Worm (Caenorhabditis elegans) whole organism, L4 larva: ENCODE data around the gene R08A2.9.

ENCODE experiments used
- F10B5.3 ChIP-seq: sonication (generic microtip); optimal IDR thresholded peaks from 2 replicates; lab custom pipeline; 2016; ENCODE audit warnings: mild to moderate bottlenecking, missing genetic modification characterization, missing compliant biosample characterization
- F26F4.8 ChIP-seq: fragments of 200-800 bp; sonication (Bioruptor generic); conservative IDR thresholded peaks from 2 replicates; pipeline ENCODE4 v1.3.6; 2022; ENCODE audit warnings: missing genetic modification characterization, missing compliant biosample characterization
- F49E8.2 ChIP-seq: sonication (generic microtip); optimal IDR thresholded peaks from 2 replicates; lab custom pipeline; 2016; ENCODE audit warnings: missing compliant biosample characterization, mild to moderate bottlenecking, missing genetic modification characterization, borderline replicate concordance
- T20F7.1 ChIP-seq: fragments of 200-800 bp; sonication (Bioruptor generic); optimal IDR thresholded peaks from 2 replicates; lab custom pipeline; 2018; ENCODE audit warnings: mild to moderate bottlenecking, missing genetic modification characterization, missing compliant biosample characterization
- T26A8.4 ChIP-seq: fragments of 200-800 bp; sonication (Bioruptor generic); IDR thresholded peaks from 2 replicates; pipeline ENCODE4 v1.3.6; 2022; ENCODE audit warnings: missing genetic modification characterization, missing compliant biosample characterization
- Y75B8A.6 ChIP-seq: fragments of 200-800 bp; sonication (Bioruptor generic); IDR thresholded peaks from 2 replicates; pipeline ENCODE4 v1.3.6; 2022; ENCODE audit warnings: missing genetic modification reagents, missing genetic modification characterization, missing compliant biosample characterization
- aha-1 ChIP-seq: fragments of 150-350 bp; peaks from one replicate; lab custom pipeline; 2014; ENCODE audit warnings: missing biosample characterization, missing genetic modification characterization
- aly-2 ChIP-seq: sonication (generic microtip); optimal IDR thresholded peaks from 2 replicates; lab custom pipeline; 2018; ENCODE audit warnings: missing biosample characterization, missing genetic modification characterization
- ceh-28 ChIP-seq: fragments of 150-350 bp; optimal IDR thresholded peaks from 2 replicates; lab custom pipeline; 2014; ENCODE audit warnings: missing biosample characterization, missing genetic modification reagents, missing genetic modification characterization
- ceh-32 ChIP-seq: sonication (generic microtip); optimal IDR thresholded peaks from 2 replicates; lab custom pipeline; 2016; ENCODE audit warnings: mild to moderate bottlenecking, missing genetic modification characterization, missing compliant biosample characterization; ENCODE audit not compliant: poor library complexity
- ceh-44 ChIP-seq: fragments of 200-800 bp; sonication (Bioruptor generic); IDR thresholded peaks from 2 replicates; pipeline ENCODE4 v1.3.6; 2022; ENCODE audit warnings: missing genetic modification reagents, missing genetic modification characterization, missing compliant biosample characterization
- cey-2 ChIP-seq: sonication (generic microtip); optimal IDR thresholded peaks from 3 replicates; lab custom pipeline; 2017; ENCODE audit warnings: missing genetic modification characterization, mild to moderate bottlenecking, missing compliant biosample characterization, antibody characterized with exemption, borderline replicate concordance; ENCODE audit not compliant: insufficient read depth
- daf-16 ChIP-seq, 3 experiments: sonication (generic microtip); optimal IDR thresholded peaks; 2 replicates each; lab custom pipeline; 2016 to 2017; ENCODE audit warnings: missing genetic modification characterization in 3 of 3, missing genetic modification reagents in 3 of 3, mild to moderate bottlenecking in 2 of 3, missing compliant biosample characterization in 2 of 3, missing biosample characterization in 1 of 3, moderate library complexity in 1 of 3
- dmd-6 ChIP-seq: fragments of 200-800 bp; sonication (Bioruptor generic); IDR thresholded peaks from 2 replicates; pipeline ENCODE4 v1.3.6; 2022; ENCODE audit warnings: missing genetic modification reagents, missing genetic modification characterization, missing compliant biosample characterization
- duxl-1 ChIP-seq: sonication (generic microtip); optimal IDR thresholded peaks from 2 replicates; lab custom pipeline; 2016; ENCODE audit warnings: mild to moderate bottlenecking, missing genetic modification characterization, moderate library complexity, missing compliant biosample characterization; ENCODE audit not compliant: poor library complexity
- egl-27 ChIP-seq: sonication (generic microtip); optimal IDR thresholded peaks from 3 replicates; lab custom pipeline; 2017; ENCODE audit warnings: missing biosample characterization, missing genetic modification reagents, missing genetic modification characterization
- fkh-10 ChIP-seq: fragments of 150-350 bp; optimal IDR thresholded peaks from 2 replicates; lab custom pipeline; 2014; ENCODE audit warnings: missing biosample characterization, missing genetic modification reagents, missing genetic modification characterization
- gei-8 ChIP-seq: fragments of 200-800 bp; sonication (Bioruptor generic); optimal IDR thresholded peaks from 2 replicates; lab custom pipeline; 2018; ENCODE audit warnings: mild to moderate bottlenecking, missing genetic modification characterization, missing compliant biosample characterization
- hif-1 ChIP-seq, 2 experiments: sonication (generic microtip); optimal IDR thresholded peaks; 2 replicates each; lab custom pipeline; 2016 to 2017; ENCODE audit warnings: missing compliant biosample characterization in 2 of 2, missing genetic modification characterization in 2 of 2, missing genetic modification reagents in 2 of 2, missing genotype in 2 of 2, mild to moderate bottlenecking in 1 of 2
- lin-29 ChIP-seq: fragments of 200-800 bp; sonication (Bioruptor generic); IDR thresholded peaks from 2 replicates; pipeline ENCODE4 v1.3.6; 2022; ENCODE audit warnings: missing genetic modification reagents, missing genetic modification characterization, missing compliant biosample characterization
- lin-39 ChIP-seq: fragments of 150-350 bp; optimal IDR thresholded peaks from 2 replicates; lab custom pipeline; 2014; ENCODE audit warnings: missing biosample characterization, missing genetic modification reagents, missing genetic modification characterization
- lir-3 ChIP-seq: sonication (generic microtip); optimal IDR thresholded peaks from 2 replicates; lab custom pipeline; 2016; ENCODE audit warnings: mild to moderate bottlenecking, missing genetic modification characterization, missing compliant biosample characterization
- mes-2 ChIP-seq: sonication (generic microtip); optimal IDR thresholded peaks from 2 replicates; lab custom pipeline; 2016; ENCODE audit warnings: missing genotype, mild to moderate bottlenecking, missing genetic modification characterization, missing compliant biosample characterization; ENCODE audit not compliant: poor library complexity, severe bottlenecking
- mxl-3 ChIP-seq: fragments of 200-800 bp; sonication (Bioruptor generic); optimal IDR thresholded peaks from 2 replicates; lab custom pipeline; 2018; ENCODE audit warnings: mild to moderate bottlenecking, missing genetic modification characterization, missing compliant biosample characterization
- nhr-10 ChIP-seq: fragments of 150-350 bp; optimal IDR thresholded peaks from 2 replicates; lab custom pipeline; 2014; ENCODE audit warnings: missing biosample characterization, missing genetic modification characterization
- nhr-11 ChIP-seq: fragments of 150-350 bp; optimal IDR thresholded peaks from 2 replicates; lab custom pipeline; 2014; ENCODE audit warnings: missing biosample characterization, missing genetic modification characterization
- nhr-25 ChIP-seq: sonication (generic microtip); optimal IDR thresholded peaks from 2 replicates; lab custom pipeline; 2017; ENCODE audit warnings: missing genetic modification characterization, mild to moderate bottlenecking, missing compliant biosample characterization, antibody characterized with exemption, moderate library complexity, borderline replicate concordance; ENCODE audit not compliant: insufficient read depth
- sdz-12 ChIP-seq: fragments of 200-800 bp; sonication (Bioruptor generic); optimal IDR thresholded peaks from 2 replicates; lab custom pipeline; 2018; ENCODE audit warnings: mild to moderate bottlenecking, missing genetic modification characterization, missing compliant biosample characterization
- set-16 ChIP-seq: fragments of 200-800 bp; sonication (Bioruptor generic); IDR thresholded peaks from 2 replicates; pipeline ENCODE4 v1.3.6; 2022; ENCODE audit warnings: missing genetic modification reagents, missing genetic modification characterization, missing compliant biosample characterization
- spr-3 ChIP-seq: fragments of 200-800 bp; sonication (Bioruptor generic); optimal IDR thresholded peaks from 2 replicates; lab custom pipeline; 2018; ENCODE audit warnings: mild to moderate bottlenecking, missing genetic modification characterization, missing compliant biosample characterization
- tra-1 ChIP-seq: fragments of 200-800 bp; sonication (Bioruptor generic); IDR thresholded peaks from 2 replicates; pipeline ENCODE4 v1.3.6; 2022; ENCODE audit warnings: missing genetic modification reagents, missing genetic modification characterization, missing compliant biosample characterization
- unc-130 ChIP-seq: sonication (generic microtip); optimal IDR thresholded peaks from 2 replicates; lab custom pipeline; 2016; ENCODE audit warnings: missing genetic modification reagents, missing genetic modification characterization, missing compliant biosample characterization
- unc-39 ChIP-seq: sonication (generic microtip); optimal IDR thresholded peaks from 2 replicates; lab custom pipeline; 2017; ENCODE audit warnings: missing biosample characterization, missing genetic modification characterization
- unc-62 ChIP-seq, 3 experiments: fragments of 150-350 bp in 1 of 3; sonication (generic microtip); optimal IDR thresholded peaks in 2 of 3; peaks in 1 of 3; 1 replicate in 1 of 3; 2 replicates in 2 of 3; lab custom pipeline; 2014 to 2017; ENCODE audit warnings: missing biosample characterization in 3 of 3, missing genetic modification characterization in 3 of 3, missing genetic modification reagents in 3 of 3, missing genotype in 1 of 3
- vab-7 ChIP-seq: fragments of 200-800 bp; sonication (Bioruptor generic); IDR thresholded peaks from 2 replicates; pipeline ENCODE4 v1.3.6; 2022; ENCODE audit warnings: missing genetic modification reagents, missing genetic modification characterization, missing compliant biosample characterization
- zfp-2 ChIP-seq: sonication (generic microtip); optimal IDR thresholded peaks from 2 replicates; lab custom pipeline; 2016; ENCODE audit warnings: mild to moderate bottlenecking, missing genetic modification characterization, missing compliant biosample characterization
- zfp-3 ChIP-seq: fragments of 200-800 bp; sonication (Bioruptor generic); conservative IDR thresholded peaks from 2 replicates; pipeline ENCODE4 v1.3.6; 2022; ENCODE audit warnings: missing genetic modification reagents, missing genetic modification characterization, missing compliant biosample characterization
- ztf-7 ChIP-seq: fragments of 150-350 bp; optimal IDR thresholded peaks from 2 replicates; lab custom pipeline; 2014; ENCODE audit warnings: missing biosample characterization, missing genetic modification characterization

R08A2.9 gene

DNA sequence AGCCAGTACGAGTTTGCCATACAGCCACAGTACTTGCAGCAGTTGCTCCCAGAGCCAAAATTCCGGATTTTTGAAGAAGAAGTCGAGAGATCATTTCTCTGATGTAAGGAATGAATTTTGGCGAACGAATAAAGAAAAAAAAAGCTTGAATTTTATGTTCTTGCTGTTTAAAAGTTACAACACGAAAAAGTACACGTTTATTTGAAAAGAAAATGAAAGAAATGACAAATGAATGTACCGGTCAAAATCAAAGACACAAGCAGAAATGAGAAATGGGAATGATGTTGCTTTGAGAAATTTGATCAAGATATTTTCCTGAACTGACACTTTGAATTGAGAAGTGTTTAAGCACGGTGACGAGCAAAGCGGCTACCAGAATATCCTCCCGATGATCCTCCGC is 33.2 kb downstream of the R08A2.9 start, which contains the start of gene Y50E8A.6:
Gene Y50E8A.6 (minus strand): TSS at position 101 of the 400 bp plus-strand sequence.
- no peak for TF ChIP-seq nhr-25 (tag; lab: Kevin White, UChicago)
- no peak for TF ChIP-seq dmd-6
- TF ChIP-seq ceh-44 (GFP tag; lab: Robert Waterston, UW): no peak
- no peak for TF ChIP-seq nhr-10 (tag; lab: Kevin White, UChicago)
- TF ChIP-seq gei-8 (GFP tag; lab: Kevin White, UChicago): no peak
- TF ChIP-seq cey-2 (tag; lab: Kevin White, UChicago): no peak
- no peak for TF ChIP-seq ztf-7 (tag; lab: Kevin White, UChicago)
- TF ChIP-seq daf-16 (GFP tag; optimal IDR thresholded peaks at IDR 0.05; lab: Kevin White, UChicago): no peak
- no peak for TF ChIP-seq daf-16 (tag; optimal IDR thresholded peaks at IDR 0.05; lab: Kevin White, UChicago)
- no peak for TF ChIP-seq lin-39 (tag; lab: Kevin White, UChicago)
- TF ChIP-seq fkh-10 (GFP tag; lab: Kevin White, UChicago): no peak
- TF ChIP-seq T20F7.1 (GFP tag; lab: Kevin White, UChicago): no peak
- no peak for TF ChIP-seq duxl-1
- no peak for TF ChIP-seq unc-130 (GFP tag; lab: Kevin White, UChicago)
- no peak for TF ChIP-seq hif-1 (tag; optimal IDR thresholded peaks at IDR 0.05; lab: Kevin White, UChicago)
- TF ChIP-seq vab-7 (GFP tag; lab: Robert Waterston, UW): no peak
- TF ChIP-seq ceh-28: no peak
- no peak for TF ChIP-seq zfp-2 (tag; lab: Kevin White, UChicago)
- TF ChIP-seq F49E8.2 (tag; lab: Kevin White, UChicago): no peak
- no peak for TF ChIP-seq aha-1
- no peak for TF ChIP-seq T26A8.4 (GFP tag; lab: Robert Waterston, UW)

- TF ChIP-seq set-16 (GFP tag; lab: Robert Waterston, UW): peak; percentile 70
Measured at ce11 chrV:14742898-14743297, 34.8 kb downstream of the R08A2.9 start.

- peak; percentile 92 for TF ChIP-seq set-16 (GFP tag; lab: Robert Waterston, UW)
Measured at ce11 chrV:14743438-14743837, 35.4 kb downstream of the R08A2.9 start.

DNA sequence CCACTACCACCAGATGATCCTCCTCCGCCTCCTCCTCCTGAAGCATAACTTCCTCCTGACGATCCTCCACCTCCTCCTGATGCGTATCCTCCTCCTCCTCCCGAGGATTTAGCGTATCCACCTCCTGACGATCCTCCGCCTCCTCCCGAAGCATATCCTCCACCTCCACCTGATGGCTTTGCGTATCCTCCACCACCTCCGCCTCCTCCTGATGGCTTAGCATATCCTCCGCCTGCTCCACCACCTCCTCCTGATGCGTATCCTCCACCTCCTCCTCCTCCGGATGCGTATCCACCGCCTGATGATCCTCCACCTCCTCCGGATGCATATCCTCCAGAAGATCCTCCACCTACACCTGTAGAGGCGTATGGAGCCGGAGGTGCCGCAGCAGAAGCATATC is 36.8 kb downstream of the R08A2.9 start:
- TF ChIP-seq gei-8 (GFP tag; lab: Kevin White, UChicago): no peak
- TF ChIP-seq aly-2 (tag; lab: Kevin White, UChicago): no peak
- no peak for TF ChIP-seq Y75B8A.6 (GFP tag; lab: Robert Waterston, UW)
- peak; percentile 87 for TF ChIP-seq set-16 (GFP tag; lab: Robert Waterston, UW)
- TF ChIP-seq zfp-3 (GFP tag; lab: Robert Waterston, UW): no peak

- no peak for TF ChIP-seq unc-62 (GFP tag; optimal IDR thresholded peaks at IDR 0.05 in 1 of 2; lab: Kevin White, UChicago)
- no peak for TF ChIP-seq unc-62 (tag; optimal IDR thresholded peaks at IDR 0.05; lab: Kevin White, UChicago)
- TF ChIP-seq set-16 (GFP tag; lab: Robert Waterston, UW): peak; percentile 89
- TF ChIP-seq, all 104 proteins: peak for 1
Measured at ce11 chrV:14746975-14747374, 38.9 kb downstream of the R08A2.9 start.

DNA sequence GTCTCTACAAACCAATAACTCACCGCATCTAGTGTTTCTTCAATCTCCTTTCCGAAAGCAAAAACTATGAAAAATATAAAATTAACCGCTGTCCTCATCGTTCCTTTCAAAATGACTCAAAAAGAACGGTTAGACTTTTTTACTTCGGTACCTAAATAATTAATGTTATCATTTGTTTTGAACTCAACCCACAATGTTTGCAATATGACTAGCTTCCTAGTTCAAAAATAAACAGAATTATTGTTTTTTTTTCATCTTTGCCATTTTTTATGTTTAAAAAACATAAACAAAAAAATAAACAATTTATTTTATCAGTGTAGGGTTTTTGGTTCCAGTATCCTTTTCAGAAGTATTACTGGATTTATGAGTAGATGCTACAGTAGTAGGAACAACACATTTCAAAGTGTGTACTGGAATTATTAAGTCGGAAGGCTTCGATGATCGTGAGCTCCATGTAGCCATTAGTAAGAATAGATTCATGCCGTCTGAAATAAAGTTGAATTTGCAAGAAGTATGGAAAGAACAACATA is 40.6 kb downstream of the R08A2.9 start, which contains the start of the genes lipl-8 and Y50E8A.22:
Gene lipl-8 (minus strand): TSS at position 101 of the 530 bp plus-strand sequence.
Gene Y50E8A.22 (minus strand): TSS at position 480 of the 530 bp plus-strand sequence.
- TF ChIP-seq mes-2: no peak
- TF ChIP-seq lin-29 (GFP tag; lab: Robert Waterston, UW): no peak
- TF ChIP-seq tra-1 (GFP tag; lab: Robert Waterston, UW): no peak
- no peak for TF ChIP-seq Y75B8A.6 (GFP tag; lab: Robert Waterston, UW)
- no peak for TF ChIP-seq F26F4.8
- TF ChIP-seq vab-7 (GFP tag; lab: Robert Waterston, UW): no peak
- TF ChIP-seq unc-130 (GFP tag; lab: Kevin White, UChicago): no peak
- TF ChIP-seq egl-27 (tag; lab: Kevin White, UChicago): no peak
- TF ChIP-seq sdz-12 (GFP tag; lab: Kevin White, UChicago): no peak
- no peak for TF ChIP-seq spr-3 (GFP tag; lab: Kevin White, UChicago)
- no peak for TF ChIP-seq lir-3 (tag; lab: Kevin White, UChicago)
- no peak for TF ChIP-seq nhr-11 (tag; lab: Kevin White, UChicago)
- no peak for TF ChIP-seq daf-16 (GFP tag; optimal IDR thresholded peaks at IDR 0.05; lab: Kevin White, UChicago)
- TF ChIP-seq daf-16 (tag; optimal IDR thresholded peaks at IDR 0.05; lab: Kevin White, UChicago): no peak
- TF ChIP-seq ceh-32 (tag; lab: Kevin White, UChicago): no peak
- no peak for TF ChIP-seq mxl-3
- TF ChIP-seq unc-39 (tag; lab: Kevin White, UChicago): no peak
- no peak for TF ChIP-seq F10B5.3 (tag; lab: Kevin White, UChicago)
- TF ChIP-seq, all 104 proteins: peak for 0
